Fruit fly (Drosophila melanogaster): ENCODE results near the gene Cp38.
A peak's percentile ranks its signal among the peaks of the same experiment; 100 is the strongest.

The Cp38 gene

DNA sequence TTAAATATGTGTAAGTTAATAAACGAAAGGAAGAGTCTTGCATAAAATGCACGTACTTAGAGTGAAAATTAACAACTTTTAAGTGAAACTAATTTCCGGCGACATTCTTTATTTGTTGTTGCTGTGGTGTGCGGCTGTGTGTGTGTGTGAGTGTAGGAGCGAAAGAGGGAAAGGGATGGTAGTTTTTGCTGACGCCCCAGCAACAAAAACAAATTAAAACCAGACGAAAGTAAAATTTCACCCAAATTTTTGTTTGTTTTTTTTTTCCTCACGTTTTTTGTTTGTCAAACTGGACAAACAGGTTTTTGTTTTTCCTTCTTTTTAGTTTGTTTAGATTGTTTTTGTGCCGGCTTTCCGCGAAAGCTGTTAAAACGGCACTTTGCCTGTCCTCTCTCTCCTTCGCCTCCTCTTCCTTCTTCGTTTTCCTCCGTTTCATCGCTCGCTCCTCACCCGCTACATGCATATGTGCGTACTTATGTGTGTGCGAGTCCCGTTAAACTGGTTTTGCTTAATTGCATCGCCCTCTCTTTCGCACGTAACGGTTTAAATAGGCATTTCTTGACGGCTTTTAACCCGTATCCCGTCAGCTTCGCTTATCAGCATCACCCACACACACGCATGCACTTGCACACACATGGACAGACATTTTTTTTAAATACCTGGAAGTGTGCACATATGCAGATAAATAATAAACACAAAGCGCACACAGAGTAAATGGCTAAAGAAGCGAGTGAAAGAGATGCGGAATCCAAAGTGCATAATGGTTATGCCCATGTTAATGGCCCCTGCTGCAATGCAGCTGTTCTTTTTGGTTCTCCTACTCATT, 44.1 kb upstream of the Cp38 start, which contains the start of gene Miga (continued):
- peak; percentile 75 for TF ChIP-seq cg (GFP tag; optimal IDR thresholded peaks at IDR 0.05)
- TF ChIP-seq gt (GFP tag; IDR thresholded peaks at IDR 0.05), result no peak
- TF ChIP-seq crol (GFP tag; IDR thresholded peaks at IDR 0.05), result peak; percentile 68
- TF ChIP-seq sc (optimal IDR thresholded peaks at IDR 0.05), result no peak
- TF ChIP-seq sc (GFP tag; optimal IDR thresholded peaks at IDR 0.05), result no peak
- no peak for TF ChIP-seq NK7.1 (GFP tag; optimal IDR thresholded peaks at IDR 0.05)
- TF ChIP-seq Sin3A (optimal IDR thresholded peaks at IDR 0.05), result no peak
- TF ChIP-seq ase (GFP tag; IDR thresholded peaks at IDR 0.05), result no peak
- TF ChIP-seq hbn (GFP tag; IDR thresholded peaks at IDR 0.05; ENCODE audit: partially characterized antibody), result no peak
- TF ChIP-seq CG12659 (GFP tag; optimal IDR thresholded peaks at IDR 0.05), result no peak
- TF ChIP-seq lola (GFP tag; optimal IDR thresholded peaks at IDR 0.05), result no peak
- TF ChIP-seq CG14965 (GFP tag; optimal IDR thresholded peaks at IDR 0.05; ENCODE audit: borderline replicate concordance), result no peak
- TF ChIP-seq cato (GFP tag; optimal IDR thresholded peaks at IDR 0.05; ENCODE audit: borderline replicate concordance), result no peak
- TF ChIP-seq HLHmδ (GFP tag; optimal IDR thresholded peaks at IDR 0.05), result no peak
- TF ChIP-seq CG3838 (GFP tag; optimal IDR thresholded peaks at IDR 0.05), result no peak
- TF ChIP-seq CG9817 (tag; optimal IDR thresholded peaks at IDR 0.05), result no peak
- no peak for TF ChIP-seq mld (GFP tag; IDR thresholded peaks at IDR 0.05; ENCODE audit: partially characterized antibody)
- no peak for TF ChIP-seq CG34422 (GFP tag; IDR thresholded peaks at IDR 0.05)
- TF ChIP-seq CG42726 (GFP tag; IDR thresholded peaks at IDR 0.05; ENCODE audit: partially characterized antibody), result no peak
- no peak for TF ChIP-seq gro (GFP tag; optimal IDR thresholded peaks at IDR 0.05)
- TF ChIP-seq CG14710 (tag; optimal IDR thresholded peaks at IDR 0.05), result peak; percentile 7
- TF ChIP-seq tll (GFP tag; optimal IDR thresholded peaks at IDR 0.05), result peak in 1 of 2 experiments; percentile 55
- no peak for TF ChIP-seq peb (GFP tag; IDR thresholded peaks at IDR 0.05)
- peak; percentile 80 for TF ChIP-seq psq (GFP tag; optimal IDR thresholded peaks at IDR 0.05)
- TF ChIP-seq BEAF-32 (GFP tag; optimal IDR thresholded peaks at IDR 0.05), result no peak
- TF ChIP-seq oc (tag; optimal IDR thresholded peaks at IDR 0.05), result peak; percentile 46
- TF ChIP-seq kni (GFP tag; optimal IDR thresholded peaks at IDR 0.05), result peak; percentile 60
- TF ChIP-seq pnt (GFP tag; optimal IDR thresholded peaks at IDR 0.05), result no peak
- no peak for TF ChIP-seq CG31365 (tag; optimal IDR thresholded peaks at IDR 0.05)
- TF ChIP-seq Kr (GFP tag; optimal IDR thresholded peaks at IDR 0.05), result peak; percentile 18
- TF ChIP-seq CG7372 (GFP tag; IDR thresholded peaks at IDR 0.05), result no peak
- TF ChIP-seq gsb (GFP tag; IDR thresholded peaks at IDR 0.05), result no peak
- no peak for TF ChIP-seq CG32532 (GFP tag; IDR thresholded peaks at IDR 0.05)
- no peak for TF ChIP-seq Bgb (GFP tag; IDR thresholded peaks at IDR 0.05; ENCODE audit: partially characterized antibody)
- no peak for TF ChIP-seq scrt (GFP tag; optimal IDR thresholded peaks at IDR 0.05)
- TF ChIP-seq NfI (GFP tag; optimal IDR thresholded peaks at IDR 0.05), result no peak
- no peak for TF ChIP-seq CG1647 (GFP tag; optimal IDR thresholded peaks at IDR 0.05)
- no peak for TF ChIP-seq dm (GFP tag; optimal IDR thresholded peaks at IDR 0.05)
- no peak for TF ChIP-seq HLH54F (GFP tag; optimal IDR thresholded peaks at IDR 0.05)
- peak; percentile 58 for TF ChIP-seq Med (GFP tag)
- TF ChIP-seq sima (GFP tag; optimal IDR thresholded peaks at IDR 0.05), result no peak
- peak; percentile 19 for TF ChIP-seq sqz (GFP tag; optimal IDR thresholded peaks at IDR 0.05)
- no peak for TF ChIP-seq Gsc (GFP tag; IDR thresholded peaks at IDR 0.05)
- no peak for TF ChIP-seq pan (optimal IDR thresholded peaks at IDR 0.05)
- no peak for TF ChIP-seq pan (GFP tag; optimal IDR thresholded peaks at IDR 0.05 in 1 of 2, IDR thresholded peaks at IDR 0.05 in 1 of 2)
- no peak for TF ChIP-seq Trl (optimal IDR thresholded peaks at IDR 0.05)
- no peak for TF ChIP-seq Trl (GFP tag; optimal IDR thresholded peaks at IDR 0.05)
- TF ChIP-seq CG8924 (tag; optimal IDR thresholded peaks at IDR 0.05), result peak; percentile 23
- TF ChIP-seq CG7357 (GFP tag; IDR thresholded peaks at IDR 0.05), result no peak
- no peak for TF ChIP-seq sug (tag; optimal IDR thresholded peaks at IDR 0.05)
